Worm (Caenorhabditis elegans) whole organism, L4 larva: ENCODE results near the gene cec-7.

Experiments used
- D1046.2 ChIP-seq: fragments of 200-800 bp; sonication (Bioruptor generic); IDR thresholded peaks from 2 replicates; pipeline ENCODE4 v1.3.6; 2022; ENCODE audit warnings: missing genetic modification characterization, missing compliant biosample characterization
- F26F4.8 ChIP-seq: fragments of 200-800 bp; sonication (Bioruptor generic); conservative IDR thresholded peaks from 2 replicates; pipeline ENCODE4 v1.3.6; 2022; ENCODE audit warnings: missing genetic modification characterization, missing compliant biosample characterization
- F44E2.7 ChIP-seq: fragments of 200-800 bp; sonication (Bioruptor generic); IDR thresholded peaks from 2 replicates; pipeline ENCODE4 v2.1.2; 2022; ENCODE audit warnings: missing genetic modification characterization, missing compliant biosample characterization
- R02D3.7 ChIP-seq: fragments of 150-350 bp; sonication (generic microtip); optimal IDR thresholded peaks from 3 replicates; lab custom pipeline; 2014; ENCODE audit warnings: missing biosample characterization, missing genetic modification characterization
- Y48G9A.11 ChIP-seq: fragments of 200-800 bp; sonication (Bioruptor generic); IDR thresholded peaks from 2 replicates; pipeline ENCODE4 v1.3.6; 2022; ENCODE audit warnings: missing genetic modification reagents, missing genetic modification characterization, missing compliant biosample characterization
- Y5F2A.4 ChIP-seq: fragments of 200-800 bp; sonication (Bioruptor generic); optimal IDR thresholded peaks from 2 replicates; lab custom pipeline; 2018; ENCODE audit warnings: mild to moderate bottlenecking, missing genetic modification characterization, missing compliant biosample characterization
- Y75B8A.6 ChIP-seq: fragments of 200-800 bp; sonication (Bioruptor generic); IDR thresholded peaks from 2 replicates; pipeline ENCODE4 v1.3.6; 2022; ENCODE audit warnings: missing genetic modification reagents, missing genetic modification characterization, missing compliant biosample characterization
- aha-1 ChIP-seq: fragments of 150-350 bp; peaks from one replicate; lab custom pipeline; 2014; ENCODE audit warnings: missing biosample characterization, missing genetic modification characterization
- aly-2 ChIP-seq: sonication (generic microtip); optimal IDR thresholded peaks from 2 replicates; lab custom pipeline; 2018; ENCODE audit warnings: missing biosample characterization, missing genetic modification characterization
- ceh-62 ChIP-seq: sonication (generic microtip); optimal IDR thresholded peaks from 2 replicates; lab custom pipeline; 2017; ENCODE audit warnings: missing biosample characterization, missing genetic modification characterization
- ceh-82 ChIP-seq: sonication (generic microtip); optimal IDR thresholded peaks from 2 replicates; lab custom pipeline; 2017; ENCODE audit warnings: missing biosample characterization, missing genetic modification characterization
- cey-2 ChIP-seq: sonication (generic microtip); optimal IDR thresholded peaks from 3 replicates; lab custom pipeline; 2017; ENCODE audit warnings: missing genetic modification characterization, mild to moderate bottlenecking, missing compliant biosample characterization, antibody characterized with exemption, borderline replicate concordance; ENCODE audit not compliant: insufficient read depth
- ctbp-1 ChIP-seq: fragments of 200-800 bp; sonication (Bioruptor generic); IDR thresholded peaks from 2 replicates; pipeline ENCODE4 v1.3.6; 2022; ENCODE audit warnings: missing genetic modification reagents, missing genetic modification characterization, missing compliant biosample characterization
- daf-16 ChIP-seq, 3 experiments: sonication (generic microtip); optimal IDR thresholded peaks; 2 replicates each; lab custom pipeline; 2016 to 2017; ENCODE audit warnings: missing genetic modification characterization in 3 of 3, missing genetic modification reagents in 3 of 3, mild to moderate bottlenecking in 2 of 3, missing compliant biosample characterization in 2 of 3, missing biosample characterization in 1 of 3, moderate library complexity in 1 of 3
- daf-19 ChIP-seq: fragments of 200-800 bp; sonication (Bioruptor generic); conservative IDR thresholded peaks from 2 replicates; pipeline ENCODE4 v1.3.6; 2022; ENCODE audit warnings: missing genetic modification characterization, missing compliant biosample characterization
- daf-8 ChIP-seq: fragments of 200-800 bp; sonication (Bioruptor generic); IDR thresholded peaks from 2 replicates; pipeline ENCODE4 v1.3.6; 2022; ENCODE audit warnings: missing genetic modification characterization, missing compliant biosample characterization
- dmd-6 ChIP-seq: fragments of 200-800 bp; sonication (Bioruptor generic); IDR thresholded peaks from 2 replicates; pipeline ENCODE4 v1.3.6; 2022; ENCODE audit warnings: missing genetic modification reagents, missing genetic modification characterization, missing compliant biosample characterization
- dmd-8 ChIP-seq: fragments of 200-800 bp; sonication (Bioruptor generic); IDR thresholded peaks from 2 replicates; pipeline ENCODE4 v1.3.6; 2022; ENCODE audit warnings: missing genetic modification characterization, missing compliant biosample characterization
- dmd-9 ChIP-seq: fragments of 200-800 bp; sonication (Bioruptor generic); IDR thresholded peaks from 2 replicates; pipeline ENCODE4 v1.3.6; 2022; ENCODE audit warnings: missing genetic modification reagents, missing genetic modification characterization, missing compliant biosample characterization
- dpl-1 ChIP-seq: fragments of 150-350 bp; optimal IDR thresholded peaks from 2 replicates; lab custom pipeline; 2014; ENCODE audit warnings: missing biosample characterization, missing genetic modification reagents, missing genetic modification characterization
- fkh-10 ChIP-seq: fragments of 150-350 bp; optimal IDR thresholded peaks from 2 replicates; lab custom pipeline; 2014; ENCODE audit warnings: missing biosample characterization, missing genetic modification reagents, missing genetic modification characterization
- hlh-30 ChIP-seq: sonication (generic microtip); optimal IDR thresholded peaks from 2 replicates; lab custom pipeline; 2017; ENCODE audit warnings: antibody characterized with exemption, mild to moderate bottlenecking, missing genetic modification characterization, missing compliant biosample characterization; ENCODE audit not compliant: insufficient read depth
- jun-1 ChIP-seq: fragments of 150-350 bp; optimal IDR thresholded peaks from 2 replicates; lab custom pipeline; 2014; ENCODE audit warnings: missing biosample characterization, missing genetic modification reagents, missing genetic modification characterization
- lin-1 ChIP-seq: fragments of 200-800 bp; sonication (Bioruptor generic); IDR thresholded peaks from 2 replicates; pipeline ENCODE4 v1.3.6; 2022; ENCODE audit warnings: missing genetic modification reagents, missing genetic modification characterization, missing compliant biosample characterization
- lin-15B ChIP-seq: fragments of 150-350 bp; sonication (generic microtip); optimal IDR thresholded peaks from 3 replicates; lab custom pipeline; 2014; ENCODE audit warnings: missing biosample characterization, missing genetic modification characterization
- lin-29 ChIP-seq: fragments of 200-800 bp; sonication (Bioruptor generic); IDR thresholded peaks from 2 replicates; pipeline ENCODE4 v1.3.6; 2022; ENCODE audit warnings: missing genetic modification reagents, missing genetic modification characterization, missing compliant biosample characterization
- lin-38 ChIP-seq: fragments of 200-800 bp; sonication (Bioruptor generic); IDR thresholded peaks from 2 replicates; pipeline ENCODE4 v1.3.6; 2022; ENCODE audit warnings: missing genetic modification reagents, missing genetic modification characterization, missing compliant biosample characterization
- lsy-2 ChIP-seq, 2 experiments: fragments of 150-350 bp in 1 of 2; sonication (generic microtip) in 1 of 2; optimal IDR thresholded peaks; 2 replicates each; lab custom pipeline; 2014 to 2017; ENCODE audit warnings: missing biosample characterization in 2 of 2, missing genetic modification characterization in 2 of 2
- madf-9 ChIP-seq: fragments of 200-800 bp; sonication (Bioruptor generic); conservative IDR thresholded peaks from 2 replicates; pipeline ENCODE4 v1.3.6; 2022; ENCODE audit warnings: missing genetic modification reagents, missing genetic modification characterization, missing compliant biosample characterization
- mdt-29 ChIP-seq: fragments of 200-800 bp; sonication (Bioruptor generic); IDR thresholded peaks from 2 replicates; pipeline ENCODE4 v1.3.6; 2022; ENCODE audit warnings: missing genetic modification reagents, missing genetic modification characterization, missing compliant biosample characterization
- mes-2 ChIP-seq: sonication (generic microtip); optimal IDR thresholded peaks from 2 replicates; lab custom pipeline; 2016; ENCODE audit warnings: missing genotype, mild to moderate bottlenecking, missing genetic modification characterization, missing compliant biosample characterization; ENCODE audit not compliant: poor library complexity, severe bottlenecking
- mxl-3 ChIP-seq: fragments of 200-800 bp; sonication (Bioruptor generic); optimal IDR thresholded peaks from 2 replicates; lab custom pipeline; 2018; ENCODE audit warnings: mild to moderate bottlenecking, missing genetic modification characterization, missing compliant biosample characterization
- nhr-28 ChIP-seq: fragments of 150-350 bp; optimal IDR thresholded peaks from 2 replicates; lab custom pipeline; 2014; ENCODE audit warnings: missing biosample characterization, missing genetic modification characterization
- nhr-76 ChIP-seq: fragments of 150-350 bp; optimal IDR thresholded peaks from 2 replicates; lab custom pipeline; 2014; ENCODE audit warnings: missing biosample characterization, missing genetic modification characterization
- pha-4 ChIP-seq, 2 experiments: fragments of 150-350 bp in 1 of 2; fragments of 200-800 bp in 1 of 2; sonication (Bioruptor generic) in 1 of 2; IDR thresholded peaks in 1 of 2; optimal IDR thresholded peaks in 1 of 2; 2 replicates each; pipeline versions ENCODE4 v1.3.6 to Lab custom; 2014 to 2022; ENCODE audit warnings: missing genetic modification characterization in 2 of 2, missing genetic modification reagents in 2 of 2, missing biosample characterization in 1 of 2, missing compliant biosample characterization in 1 of 2
- saeg-2 ChIP-seq: fragments of 200-800 bp; sonication (Bioruptor generic); IDR thresholded peaks from 2 replicates; pipeline ENCODE4 v1.3.6; 2022; ENCODE audit warnings: missing genetic modification reagents, missing genetic modification characterization, missing compliant biosample characterization
- set-16 ChIP-seq: fragments of 200-800 bp; sonication (Bioruptor generic); IDR thresholded peaks from 2 replicates; pipeline ENCODE4 v1.3.6; 2022; ENCODE audit warnings: missing genetic modification reagents, missing genetic modification characterization, missing compliant biosample characterization
- snpc-4 ChIP-seq: fragments of 150-350 bp; optimal IDR thresholded peaks from 2 replicates; lab custom pipeline; 2014; ENCODE audit warnings: missing biosample characterization, missing genetic modification characterization
- spr-1 ChIP-seq: sonication (generic microtip); optimal IDR thresholded peaks from 2 replicates; lab custom pipeline; 2016; ENCODE audit warnings: mild to moderate bottlenecking, missing genetic modification characterization, missing compliant biosample characterization
- spr-3 ChIP-seq: fragments of 200-800 bp; sonication (Bioruptor generic); optimal IDR thresholded peaks from 2 replicates; lab custom pipeline; 2018; ENCODE audit warnings: mild to moderate bottlenecking, missing genetic modification characterization, missing compliant biosample characterization
- unc-130 ChIP-seq: sonication (generic microtip); optimal IDR thresholded peaks from 2 replicates; lab custom pipeline; 2016; ENCODE audit warnings: missing genetic modification reagents, missing genetic modification characterization, missing compliant biosample characterization
- unc-62 ChIP-seq, 3 experiments: fragments of 150-350 bp in 1 of 3; sonication (generic microtip); optimal IDR thresholded peaks in 2 of 3; peaks in 1 of 3; 1 replicate in 1 of 3; 2 replicates in 2 of 3; lab custom pipeline; 2014 to 2017; ENCODE audit warnings: missing biosample characterization in 3 of 3, missing genetic modification characterization in 3 of 3, missing genetic modification reagents in 3 of 3, missing genotype in 1 of 3
- zfp-2 ChIP-seq: sonication (generic microtip); optimal IDR thresholded peaks from 2 replicates; lab custom pipeline; 2016; ENCODE audit warnings: mild to moderate bottlenecking, missing genetic modification characterization, missing compliant biosample characterization
- zfp-3 ChIP-seq: fragments of 200-800 bp; sonication (Bioruptor generic); conservative IDR thresholded peaks from 2 replicates; pipeline ENCODE4 v1.3.6; 2022; ENCODE audit warnings: missing genetic modification reagents, missing genetic modification characterization, missing compliant biosample characterization
- zip-11 ChIP-seq: fragments of 200-800 bp; sonication (Bioruptor generic); IDR thresholded peaks from 2 replicates; pipeline ENCODE4 v1.3.6; 2022; ENCODE audit warnings: missing genetic modification characterization, missing compliant biosample characterization
- zip-2 ChIP-seq: fragments of 150-350 bp; optimal IDR thresholded peaks from 2 replicates; lab custom pipeline; 2014; ENCODE audit warnings: missing biosample characterization, missing genetic modification characterization
- ztf-11 ChIP-seq: fragments of 150-350 bp; optimal IDR thresholded peaks from 2 replicates; lab custom pipeline; 2014; ENCODE audit warnings: missing biosample characterization, missing genetic modification characterization

The cec-7 gene

ce11 chrIII:12877527-12878234 lies at the start of gene cec-7, which contains the start of gene enu-3.5:
Gene cec-7 (minus strand): TSS chrIII:12877577.
Gene enu-3.5 (plus strand): TSS chrIII:12878196.
- TF ChIP-seq jun-1 (tag; lab: Kevin White, UChicago) = no peak
- no peak for TF ChIP-seq spr-1 (tag; lab: Kevin White, UChicago)
- no peak for TF ChIP-seq zip-11 (GFP tag; lab: Robert Waterston, UW)
- no peak for TF ChIP-seq F26F4.8 (GFP tag; lab: Robert Waterston, UW)
- TF ChIP-seq dmd-9 (GFP tag; lab: Robert Waterston, UW) = no peak
- no peak for TF ChIP-seq ceh-82 (tag; lab: Kevin White, UChicago)
- 0 out of 2 replicates have a peak, but pooled peaks have one; percentile 8 for TF ChIP-seq dmd-6 (GFP tag; lab: Robert Waterston, UW)
- no peak for TF ChIP-seq dmd-8
- no peak for TF ChIP-seq spr-3 (GFP tag; lab: Kevin White, UChicago)
- peak; percentile 4 for TF ChIP-seq mes-2
- TF ChIP-seq zfp-3 (GFP tag; lab: Robert Waterston, UW) = no peak
- no peak for TF ChIP-seq unc-62 (GFP tag; optimal IDR thresholded peaks at IDR 0.05 in 1 of 2; lab: Kevin White, UChicago)
- no peak for TF ChIP-seq unc-62 (tag; optimal IDR thresholded peaks at IDR 0.05; lab: Kevin White, UChicago)
- TF ChIP-seq daf-8 (GFP tag; lab: Robert Waterston, UW) = no peak
- peak; percentile 62; the same call in 1 of the 2 replicates for TF ChIP-seq Y48G9A.11
- TF ChIP-seq lsy-2 (tag; optimal IDR thresholded peaks at IDR 0.05; lab: Kevin White, UChicago) = no peak
- TF ChIP-seq ztf-11 (tag; lab: Kevin White, UChicago) = no peak
- TF ChIP-seq lin-38 = peak; percentile 36; the same call in 1 of the 2 replicates
- no peak for TF ChIP-seq ctbp-1 (GFP tag; lab: Robert Waterston, UW)
- TF ChIP-seq R02D3.7 = no peak
- no peak for TF ChIP-seq Y75B8A.6 (GFP tag; lab: Robert Waterston, UW)
- no peak for TF ChIP-seq lin-1 (GFP tag; lab: Robert Waterston, UW)
- no peak for TF ChIP-seq lin-29 (GFP tag; lab: Robert Waterston, UW)
- TF ChIP-seq set-16 (GFP tag; lab: Robert Waterston, UW) = no peak
- TF ChIP-seq mdt-29 = no peak
- no peak for TF ChIP-seq nhr-28
- no peak for TF ChIP-seq mxl-3 (GFP tag; lab: Kevin White, UChicago)
- TF ChIP-seq pha-4 (GFP tag; IDR thresholded peaks at IDR 0.05; lab: Robert Waterston, UW) = no peak
- no peak for TF ChIP-seq pha-4 (tag; optimal IDR thresholded peaks at IDR 0.05; lab: Kevin White, UChicago)
- no peak for TF ChIP-seq aly-2 (tag; lab: Kevin White, UChicago)
- no peak for TF ChIP-seq zfp-2 (tag; lab: Kevin White, UChicago)
- no peak for TF ChIP-seq unc-130 (GFP tag; lab: Kevin White, UChicago)
- peak; percentile 23 for TF ChIP-seq aha-1 (tag; lab: Kevin White, UChicago)

ce11 chrIII:12925947-12926607 lies 48.7 kb upstream of the cec-7 start, which contains the start of the genes npp-25 and mrps-10:
Gene npp-25 (minus strand): TSS chrIII:12925997.
Gene mrps-10 (plus strand): TSS chrIII:12926557.
- TF ChIP-seq lin-15B = no peak
- TF ChIP-seq daf-16 (GFP tag; optimal IDR thresholded peaks at IDR 0.05; lab: Kevin White, UChicago) = no peak
- TF ChIP-seq daf-16 (tag; optimal IDR thresholded peaks at IDR 0.05; lab: Kevin White, UChicago) = peak; percentile 16
- no peak for TF ChIP-seq cey-2 (tag; lab: Kevin White, UChicago)
- no peak for TF ChIP-seq saeg-2 (GFP tag; lab: Robert Waterston, UW)
- no peak for TF ChIP-seq snpc-4 (tag; lab: Kevin White, UChicago)
- TF ChIP-seq ceh-62 (tag; lab: Kevin White, UChicago) = no peak
- no peak for TF ChIP-seq zip-2 (tag; lab: Kevin White, UChicago)
- TF ChIP-seq mes-2 = peak; percentile 19
- peak; percentile 5 for TF ChIP-seq hlh-30
- no peak for TF ChIP-seq daf-19 (GFP tag; lab: Robert Waterston, UW)
- TF ChIP-seq madf-9 (GFP tag; lab: Robert Waterston, UW) = no peak
- TF ChIP-seq Y5F2A.4 (GFP tag; lab: Kevin White, UChicago) = no peak
- peak; percentile 37 for TF ChIP-seq dpl-1 (GFP tag; lab: Kevin White, UChicago)
- TF ChIP-seq fkh-10 (GFP tag; lab: Kevin White, UChicago) = peak; percentile 51
- TF ChIP-seq nhr-76 (tag; lab: Kevin White, UChicago) = no peak
- no peak for TF ChIP-seq ctbp-1 (GFP tag; lab: Robert Waterston, UW)
- no peak for TF ChIP-seq D1046.2 (GFP tag; lab: Robert Waterston, UW)
- TF ChIP-seq aha-1 (tag; lab: Kevin White, UChicago) = peak; percentile 29
- TF ChIP-seq F44E2.7 (GFP tag; lab: Robert Waterston, UW) = no peak
